Fruit fly (Drosophila melanogaster): ENCODE measurements around the gene CG8677.

The CG8677 gene

DNA sequence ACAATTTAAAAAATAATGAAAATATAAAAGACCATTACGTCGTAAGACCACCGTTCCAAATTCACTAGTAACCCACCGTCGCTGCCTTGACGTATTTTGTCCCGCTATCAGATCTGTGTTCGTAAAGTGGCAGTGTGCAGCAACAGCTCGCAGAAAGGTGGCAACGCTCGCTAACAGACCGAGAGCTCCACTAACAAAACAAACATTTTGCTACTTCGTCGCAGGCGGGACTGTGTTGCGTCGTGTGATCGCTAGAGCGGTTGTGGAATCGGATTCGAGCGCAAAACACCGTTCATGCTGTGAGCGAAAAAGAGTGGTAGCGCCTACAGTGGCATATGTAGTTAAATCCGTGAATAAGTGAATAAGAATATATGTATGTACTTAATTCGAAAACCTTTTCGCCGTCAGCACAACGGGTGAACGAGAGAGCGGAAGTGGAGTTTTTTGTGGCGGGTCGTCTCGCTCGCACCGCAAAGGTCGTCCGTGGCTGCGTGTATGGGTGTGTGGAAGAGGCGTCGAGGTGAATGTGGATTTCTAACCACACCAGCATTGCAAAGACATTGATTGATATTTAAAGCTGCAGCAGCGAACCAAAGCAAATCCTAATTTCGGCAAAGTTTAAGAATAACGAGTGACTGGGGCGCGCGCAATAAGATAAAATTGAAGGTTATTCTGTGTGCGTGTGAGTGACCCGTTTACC, 16.1 kb downstream of the CG8677 start, which contains the start of gene Hr39 (continued):
- TF ChIP-seq CG4318 (GFP tag; optimal IDR thresholded peaks at IDR 0.05) (no peak), acj6 (GFP tag; optimal IDR thresholded peaks at IDR 0.05) (no peak), CG10669 (GFP tag; optimal IDR thresholded peaks at IDR 0.05) (no peak), Met (GFP tag; optimal IDR thresholded peaks at IDR 0.05) (no peak), CG11294 (GFP tag; IDR thresholded peaks at IDR 0.05) (no peak), fd85E (GFP tag; optimal IDR thresholded peaks at IDR 0.05) (no peak), Eip93F (GFP tag; optimal IDR thresholded peaks at IDR 0.05) (no peak), Eip78C (GFP tag) (peak; percentile 59), Gug (GFP tag; IDR thresholded peaks at IDR 0.05) (no peak), Smox (GFP tag; optimal IDR thresholded peaks at IDR 0.05) (no peak), CG3919 (GFP tag; optimal IDR thresholded peaks at IDR 0.05) (no peak), OdsH (GFP tag; optimal IDR thresholded peaks at IDR 0.05) (no peak), CG3032 (tag; optimal IDR thresholded peaks at IDR 0.05) (peak; percentile 34), CG1621 (tag; optimal IDR thresholded peaks at IDR 0.05) (no peak), spab (GFP tag; optimal IDR thresholded peaks at IDR 0.05) (no peak), CG6276 (GFP tag; optimal IDR thresholded peaks at IDR 0.05) (no peak), fd59A (GFP tag; optimal IDR thresholded peaks at IDR 0.05) (no peak), Eip75B (GFP tag; optimal IDR thresholded peaks at IDR 0.05) (peak; percentile 40), CG6854 (GFP tag; optimal IDR thresholded peaks at IDR 0.05) (peak; percentile 31), CG8319 (GFP tag; optimal IDR thresholded peaks at IDR 0.05) (no peak), Hr38 (GFP tag; optimal IDR thresholded peaks at IDR 0.05) (no peak), Hr4 (GFP tag; optimal IDR thresholded peaks at IDR 0.05) (no peak), CG15336 (GFP tag; IDR thresholded peaks at IDR 0.05) (no peak), svp (GFP tag) (peak; percentile 95)

DNA sequence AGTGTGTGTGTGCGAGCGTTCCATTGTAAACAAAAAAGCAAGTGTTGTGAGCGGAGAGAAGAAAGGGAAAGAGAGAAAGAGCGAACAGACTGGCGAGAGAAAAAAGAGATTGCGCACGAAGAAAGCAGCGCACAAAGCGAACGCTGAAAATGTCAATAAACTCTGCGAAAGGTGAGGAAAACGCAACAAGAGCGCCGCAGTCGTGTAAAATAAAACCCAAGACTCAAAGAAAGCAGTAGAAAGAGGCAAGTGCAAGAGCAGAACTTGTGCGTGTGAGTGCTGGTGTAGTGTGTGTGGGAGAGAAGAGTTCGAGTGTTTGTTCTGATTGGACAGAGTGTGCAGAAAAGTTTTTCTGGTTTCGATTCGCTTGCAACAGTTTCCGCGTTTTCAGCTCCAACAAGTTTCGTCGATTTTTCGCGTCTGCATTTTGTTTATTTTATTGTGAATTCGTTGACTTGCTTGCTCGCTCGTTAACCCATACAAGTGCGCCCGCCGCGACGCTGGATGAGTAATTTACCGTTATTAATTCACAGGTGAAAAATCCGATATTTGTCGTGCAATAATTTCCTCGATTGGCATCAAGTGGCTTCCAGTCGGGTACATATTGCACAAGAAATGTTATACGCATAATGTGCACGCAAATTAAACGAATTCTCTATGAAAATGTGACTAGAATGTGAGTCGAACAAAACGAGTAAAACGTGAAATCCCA, 16.8 kb downstream of the CG8677 start:
- TF ChIP-seq topi (GFP tag; optimal IDR thresholded peaks at IDR 0.05) (no peak), Ets21C (GFP tag; optimal IDR thresholded peaks at IDR 0.05) (no peak), CG6792 (GFP tag; optimal IDR thresholded peaks at IDR 0.05) (no peak), achi (GFP tag; optimal IDR thresholded peaks at IDR 0.05) (no peak), net (GFP tag; optimal IDR thresholded peaks at IDR 0.05) (peak; percentile 13), fd59A (GFP tag; optimal IDR thresholded peaks at IDR 0.05) (no peak), CG34406 (GFP tag; optimal IDR thresholded peaks at IDR 0.05) (no peak), CG8632 (GFP tag; optimal IDR thresholded peaks at IDR 0.05) (no peak), CG8319 (GFP tag; optimal IDR thresholded peaks at IDR 0.05) (no peak), lz (GFP tag; optimal IDR thresholded peaks at IDR 0.05) (no peak), CG7368 (GFP tag; optimal IDR thresholded peaks at IDR 0.05) (no peak), Eip78C (GFP tag) (peak; percentile 84), fkh (GFP tag; optimal IDR thresholded peaks at IDR 0.05) (peak; percentile 68), Lpt (GFP tag; optimal IDR thresholded peaks at IDR 0.05) (peak; percentile 75), Sox102F (GFP tag; optimal IDR thresholded peaks at IDR 0.05) (peak; percentile 33), dsx (GFP tag; optimal IDR thresholded peaks at IDR 0.05; ENCODE audit: poor library complexity, severe bottlenecking) (peak; percentile 24), CG3919 (GFP tag; optimal IDR thresholded peaks at IDR 0.05) (peak; percentile 35), CG9139 (GFP tag; optimal IDR thresholded peaks at IDR 0.05) (peak; percentile 18), CG6163 (GFP tag; IDR thresholded peaks at IDR 0.05) (no peak), OdsH (GFP tag; optimal IDR thresholded peaks at IDR 0.05) (no peak), ss (GFP tag; optimal IDR thresholded peaks at IDR 0.05) (peak; percentile 12 to 65), CG16779 (tag; optimal IDR thresholded peaks at IDR 0.05) (peak; percentile 15), Eip75B (GFP tag; optimal IDR thresholded peaks at IDR 0.05) (peak; percentile 37), CG6276 (GFP tag; optimal IDR thresholded peaks at IDR 0.05) (peak; percentile 38), CG6854 (GFP tag; optimal IDR thresholded peaks at IDR 0.05) (peak; percentile 59), svp (GFP tag) (no peak), fd85E (GFP tag; optimal IDR thresholded peaks at IDR 0.05) (peak; percentile 14), Met (GFP tag; optimal IDR thresholded peaks at IDR 0.05) (peak; percentile 10), Sox14 (GFP tag; optimal IDR thresholded peaks at IDR 0.05) (peak; percentile 46), salr (GFP tag; optimal IDR thresholded peaks at IDR 0.05) (no peak)

Measured in whole organism, prepupa.